Comparison of ENCODE assay signal across 1 fruit fly cellular context in genomic region chr3R:18916715-18917253, dm6.
TF ChIP-seq lines count a peak whose summit lies in the region.

No protein-coding gene starts in this region.

TF ChIP-seq in whole organism, embryonic, 481 proteins besides CTCF, POLR2A, EP300 and RAD21 (continued from another document):
- TF ChIP-seq Bgb (GFP tag; IDR thresholded peaks at IDR 0.05; lab: Robert Waterston, UW; ENCODE audit: partially characterized antibody) (0 out of 2 replicates have a peak, but pooled peaks have one; percentile 7), yki (optimal IDR thresholded peaks at IDR 0.05; lab: Kevin White, UChicago) (no peak), CG2199 (GFP tag; IDR thresholded peaks at IDR 0.05; lab: Robert Waterston, UW) (peak; percentile 78; the same call in 1 of the 3 replicates), CG5953 (GFP tag; IDR thresholded peaks at IDR 0.05; lab: Robert Waterston, UW) (no peak), CG3847 (GFP tag; IDR thresholded peaks at IDR 0.05; lab: Robert Waterston, UW) (no peak), lbe (GFP tag; optimal IDR thresholded peaks at IDR 0.05; lab: Kevin White, UChicago) (peak; percentile 73), CG12942 (GFP tag; optimal IDR thresholded peaks at IDR 0.05; lab: Kevin White, UChicago) (no peak), CG9932 (GFP tag; IDR thresholded peaks at IDR 0.05; lab: Robert Waterston, UW) (peak; percentile 27; the same call in 1 of the 2 replicates), Fer1 (GFP tag; optimal IDR thresholded peaks at IDR 0.05; lab: Kevin White, UChicago) (peak; percentile 35), cwo (GFP tag; optimal IDR thresholded peaks at IDR 0.05; lab: Kevin White, UChicago) (peak; percentile 96), ken (GFP tag; IDR thresholded peaks at IDR 0.05; lab: Robert Waterston, UW) (no peak), gcm (GFP tag; optimal IDR thresholded peaks at IDR 0.05; lab: Kevin White, UChicago) (peak; percentile 22), CG13775 (GFP tag; optimal IDR thresholded peaks at IDR 0.05; lab: Kevin White, UChicago) (no peak), Ptx1 (GFP tag; IDR thresholded peaks at IDR 0.05; lab: Robert Waterston, UW) (no peak), sug (tag; optimal IDR thresholded peaks at IDR 0.05; lab: Kevin White, UChicago) (peak; percentile 93), Hey (tag; optimal IDR thresholded peaks at IDR 0.05; lab: Kevin White, UChicago) (peak; percentile 45), Max (GFP tag; optimal IDR thresholded peaks at IDR 0.05; lab: Kevin White, UChicago) (no peak), scrt (GFP tag; optimal IDR thresholded peaks at IDR 0.05; lab: Kevin White, UChicago) (peak; percentile 14), CG3281 (GFP tag; optimal IDR thresholded peaks at IDR 0.05; lab: Kevin White, UChicago) (peak; percentile 38), Trl (optimal IDR thresholded peaks at IDR 0.05; lab: Kevin White, UChicago) (peak; percentile 58 to 69), Trl (GFP tag; optimal IDR thresholded peaks at IDR 0.05; lab: Kevin White, UChicago) (no peak), Hmr (GFP tag; optimal IDR thresholded peaks at IDR 0.05; lab: Kevin White, UChicago) (peak; percentile 43), exex (tag; optimal IDR thresholded peaks at IDR 0.05; lab: Kevin White, UChicago) (peak; percentile 95), pros (GFP tag; optimal IDR thresholded peaks at IDR 0.05; lab: Kevin White, UChicago) (no peak), ap (GFP tag; IDR thresholded peaks at IDR 0.05; lab: Robert Waterston, UW) (no peak), CG15011 (GFP tag; optimal IDR thresholded peaks at IDR 0.05; lab: Kevin White, UChicago) (no peak), Blimp-1 (GFP tag; optimal IDR thresholded peaks at IDR 0.05; lab: Kevin White, UChicago) (no peak), Fer3 (tag; optimal IDR thresholded peaks at IDR 0.05; lab: Kevin White, UChicago) (peak; percentile 19), CG2120 (GFP tag; optimal IDR thresholded peaks at IDR 0.05; lab: Kevin White, UChicago) (peak; percentile 6), crol (GFP tag; IDR thresholded peaks at IDR 0.05; lab: Robert Waterston, UW) (peak; percentile 46; the same call in 1 of the 2 replicates), Dek (tag; optimal IDR thresholded peaks at IDR 0.05; lab: Kevin White, UChicago) (peak; percentile 25), nau (GFP tag; optimal IDR thresholded peaks at IDR 0.05; lab: Kevin White, UChicago) (peak; percentile 9), CG17612 (GFP tag; IDR thresholded peaks at IDR 0.05; lab: Robert Waterston, UW) (no peak), sim (GFP tag; IDR thresholded peaks at IDR 0.05; lab: Robert Waterston, UW) (no peak), BtbVII (GFP tag; optimal IDR thresholded peaks at IDR 0.05; lab: Kevin White, UChicago) (peak; percentile 27), CG15269 (tag; optimal IDR thresholded peaks at IDR 0.05; lab: Kevin White, UChicago) (peak; percentile 44), CG17568 (GFP tag; optimal IDR thresholded peaks at IDR 0.05; lab: Kevin White, UChicago) (peak; percentile 1), odd (GFP tag; optimal IDR thresholded peaks at IDR 0.05; lab: Kevin White, UChicago) (peak; percentile 14), lilli (GFP tag; optimal IDR thresholded peaks at IDR 0.05; lab: Kevin White, UChicago) (peak; percentile 28), Meics (GFP tag; optimal IDR thresholded peaks at IDR 0.05; lab: Kevin White, UChicago) (peak; percentile 17), sqz (GFP tag; optimal IDR thresholded peaks at IDR 0.05; lab: Kevin White, UChicago) (no peak), abd-A (tag; optimal IDR thresholded peaks at IDR 0.05; lab: Kevin White, UChicago) (peak; percentile 84)
